Worm (Caenorhabditis elegans): Measurements from ENCODE around the gene cpg-7.

cpg-7 gene

ce11 chrII:14155259-14156023 lies 46.4 kb upstream of the cpg-7 start, which contains the start of the genes rpl-43 and xrn-2 (continued):
- peak; percentile 87 for TF ChIP-seq madf-6 (GFP tag; IDR thresholded peaks at IDR 0.05)
- TF ChIP-seq F57C9.4 (tag; optimal IDR thresholded peaks at IDR 0.05): no peak
- peak; percentile 69 for TF ChIP-seq F52B5.7 (tag; optimal IDR thresholded peaks at IDR 0.05)
- peak; percentile 36 for TF ChIP-seq ztf-18 (tag; optimal IDR thresholded peaks at IDR 0.05)
- TF ChIP-seq madf-8 (GFP tag; conservative IDR thresholded peaks at IDR 0.05): peak; percentile 30
- peak; percentile 82 for TF ChIP-seq chd-7 (tag; optimal IDR thresholded peaks at IDR 0.05)
- TF ChIP-seq ceh-40 (GFP tag; IDR thresholded peaks at IDR 0.05): 0 out of 2 replicates have a peak, but pooled peaks have one; percentile 2
- peak; percentile 35 for TF ChIP-seq ceh-79 (tag; optimal IDR thresholded peaks at IDR 0.05)
- peak; percentile 69 for TF ChIP-seq F10E7.11 (tag; optimal IDR thresholded peaks at IDR 0.05)
- TF ChIP-seq rcor-1 (GFP tag; IDR thresholded peaks at IDR 0.05): peak; percentile 72
- TF ChIP-seq atf-7 (tag; optimal IDR thresholded peaks at IDR 0.05): peak; percentile 72
- peak; percentile 13 for TF ChIP-seq gei-17 (GFP tag; optimal IDR thresholded peaks at IDR 0.05)
- TF ChIP-seq hsf-1 (GFP tag; IDR thresholded peaks at IDR 0.05): peak; percentile 87
- TF ChIP-seq lir-1 (GFP tag; conservative IDR thresholded peaks at IDR 0.05): 0 out of 2 replicates have a peak, but pooled peaks have one; percentile 17
- no peak for TF ChIP-seq hlh-26 (GFP tag; conservative IDR thresholded peaks at IDR 0.05)
- peak; percentile 75 for TF ChIP-seq mcd-1 (GFP tag; IDR thresholded peaks at IDR 0.05)
- no peak for TF ChIP-seq zim-3 (tag; optimal IDR thresholded peaks at IDR 0.05)
- no peak for TF ChIP-seq let-607 (tag; optimal IDR thresholded peaks at IDR 0.05)
- no peak for TF ChIP-seq lag-1 (GFP tag; IDR thresholded peaks at IDR 0.05)
- peak; percentile 58 for TF ChIP-seq tbp1 (GFP tag; optimal IDR thresholded peaks at IDR 0.05)
- TF ChIP-seq B0035.1 (tag; optimal IDR thresholded peaks at IDR 0.05): no peak
- no peak for TF ChIP-seq sdz-38 (tag; optimal IDR thresholded peaks at IDR 0.05)
- TF ChIP-seq ceh-27 (GFP tag; optimal IDR thresholded peaks at IDR 0.05): no peak
- no peak for TF ChIP-seq C06A6.2 (GFP tag; conservative IDR thresholded peaks at IDR 0.05)
- no peak for TF ChIP-seq nhr-27 (tag; optimal IDR thresholded peaks at IDR 0.05)
- no peak for TF ChIP-seq ceh-91 (GFP tag; IDR thresholded peaks at IDR 0.05)
- TF ChIP-seq snpc-1.3 (tag; optimal IDR thresholded peaks at IDR 0.05; ENCODE audit: insufficient read depth): peak; percentile 52
- TF ChIP-seq K12H6.12 (tag; optimal IDR thresholded peaks at IDR 0.05): no peak
- TF ChIP-seq nhr-120 (GFP tag; IDR thresholded peaks at IDR 0.05): 0 out of 2 replicates have a peak, but pooled peaks have one; percentile 76
- 0 out of 2 replicates have a peak, but pooled peaks have one; percentile 41 for TF ChIP-seq cebp-1 (GFP tag; IDR thresholded peaks at IDR 0.05)
- peak; percentile 28 for TF ChIP-seq cebp-1 (tag; optimal IDR thresholded peaks at IDR 0.05)
- peak; percentile 17 for TF ChIP-seq tbx-9 (tag; optimal IDR thresholded peaks at IDR 0.05; ENCODE audit: borderline replicate concordance)
- TF ChIP-seq F39B2.1 (GFP tag; IDR thresholded peaks at IDR 0.05): peak; percentile 92
- 0 out of 2 replicates have a peak, but pooled peaks have one; percentile 84 for TF ChIP-seq F37B4.10 (GFP tag; IDR thresholded peaks at IDR 0.05)
- TF ChIP-seq rpc-1 (optimal IDR thresholded peaks at IDR 0.05): no peak
- TF ChIP-seq rpc-1 (tag; optimal IDR thresholded peaks at IDR 0.05): no peak
- no peak for TF ChIP-seq dox-1 (GFP tag; IDR thresholded peaks at IDR 0.05)
- TF ChIP-seq B0336.3 (GFP tag; IDR thresholded peaks at IDR 0.05): peak; percentile 95
- peak; percentile 79 for TF ChIP-seq Y56A3A.18 (GFP tag; IDR thresholded peaks at IDR 0.05)
- TF ChIP-seq D2030.7 (GFP tag; IDR thresholded peaks at IDR 0.05): peak; percentile 64; the same call in 1 of the 2 replicates
- TF ChIP-seq nfyb-1 (GFP tag; IDR thresholded peaks at IDR 0.05): peak; percentile 79
- TF ChIP-seq F49E8.2 (tag; optimal IDR thresholded peaks at IDR 0.05; ENCODE audit: insufficient read depth): peak; percentile 87

Measured in whole organism, young adult.